Fruit fly (Drosophila melanogaster) whole organism: ENCODE measurements around the gene SmydA-8.

ENCODE experiments used
- CG8478 ChIP-seq: fragments of >200 bp; optimal IDR thresholded peaks from 2 replicates; lab custom pipeline; 2018; ENCODE audit warnings: inconsistent platforms
- Dll ChIP-seq: fragments of >200 bp; optimal IDR thresholded peaks from 2 replicates; lab custom pipeline; 2017
- EcR ChIP-seq, 2 experiments: fragments of >200 bp; optimal IDR thresholded peaks; 2 replicates each; lab custom pipeline; 2017; ENCODE audit warnings: missing biosample characterization in 2 of 2, missing genetic modification characterization in 2 of 2, missing genetic modification reagents in 2 of 2
- pan ChIP-seq: fragments of >200 bp; optimal IDR thresholded peaks from 2 replicates; lab custom pipeline; 2017
- psq ChIP-seq: fragments of >200 bp; optimal IDR thresholded peaks from 2 replicates; lab custom pipeline; 2017
- usp ChIP-seq: fragments of >200 bp; optimal IDR thresholded peaks from 2 replicates; lab custom pipeline; 2017; ENCODE audit warnings: missing biosample characterization, missing genetic modification characterization, mixed read lengths

Gene SmydA-8

dm6 chrX:2161020-2161419 lies 52.6 kb downstream of the SmydA-8 start:
- TF ChIP-seq EcR (GFP tag; optimal IDR thresholded peaks at IDR 0.05; lab: Kevin White, UChicago) (no peak), pan (no peak), psq (no peak), usp (GFP tag; lab: Kevin White, UChicago) (no peak), CG8478 (lab: Kevin White, UChicago) (no peak), Dll (lab: Kevin White, UChicago) (no peak)

dm6 chrX:2158668-2159163 lies 54.9 kb downstream of the SmydA-8 start, which contains the start of gene wapl:
Gene wapl (minus strand): TSS chrX:2158983.
- TF ChIP-seq CG8478 (lab: Kevin White, UChicago) (no peak), usp (GFP tag; lab: Kevin White, UChicago) (no peak), Dll (lab: Kevin White, UChicago) (no peak), EcR (GFP tag; optimal IDR thresholded peaks at IDR 0.05; lab: Kevin White, UChicago) (no peak), psq (no peak)

- TF ChIP-seq usp (GFP tag; lab: Kevin White, UChicago) (no peak), Dll (lab: Kevin White, UChicago) (peak; percentile 25), psq (no peak), CG8478 (lab: Kevin White, UChicago) (peak; percentile 95), pan (no peak)
Observed at dm6 chrX:2157929-2158610, 55.5 kb downstream of the SmydA-8 start.

- peak; percentile 66 for TF ChIP-seq CG8478 (lab: Kevin White, UChicago)
- TF ChIP-seq pan: no peak
- TF ChIP-seq Dll (lab: Kevin White, UChicago): peak; percentile 74
Observed at dm6 chrX:2155868-2156267, 57.7 kb downstream of the SmydA-8 start.
